Worm (Caenorhabditis elegans) whole organism, late embryonic: Measurements from ENCODE around the gene F27B3.6.

Experiments
- C08G9.2 ChIP-seq: sonication (generic microtip); optimal IDR thresholded peaks from 2 replicates; lab custom pipeline; 2016; ENCODE audit warnings: mild to moderate bottlenecking, missing genetic modification characterization, moderate library complexity, missing compliant biosample characterization
- C38D4.7 ChIP-seq: fragments of 200-800 bp; sonication (Bioruptor generic); optimal IDR thresholded peaks from 2 replicates; lab custom pipeline; 2018; ENCODE audit warnings: mild to moderate bottlenecking, missing genetic modification characterization, moderate library complexity, missing compliant biosample characterization
- F13H6.1 ChIP-seq: sonication (generic microtip); optimal IDR thresholded peaks from 2 replicates; lab custom pipeline; 2016; ENCODE audit warnings: missing genetic modification characterization, missing compliant biosample characterization
- T23F11.4 ChIP-seq: fragments of 200-800 bp; sonication (Bioruptor generic); optimal IDR thresholded peaks from 2 replicates; lab custom pipeline; 2018; ENCODE audit warnings: mild to moderate bottlenecking, missing genetic modification characterization, missing compliant biosample characterization
- ceh-14 ChIP-seq: sonication (generic microtip); optimal IDR thresholded peaks from 2 replicates; lab custom pipeline; 2016; ENCODE audit warnings: missing genotype, missing genetic modification characterization, missing compliant biosample characterization
- ceh-18 ChIP-seq: sonication (generic microtip); optimal IDR thresholded peaks from 2 replicates; lab custom pipeline; 2016; ENCODE audit warnings: missing genetic modification characterization, missing compliant biosample characterization
- ceh-19 ChIP-seq: fragments of 200-800 bp; sonication (Bioruptor generic); optimal IDR thresholded peaks from 2 replicates; lab custom pipeline; 2018; ENCODE audit warnings: mild to moderate bottlenecking, missing genetic modification characterization, missing compliant biosample characterization
- ceh-2 ChIP-seq: sonication (generic microtip); optimal IDR thresholded peaks from 2 replicates; lab custom pipeline; 2016; ENCODE audit warnings: missing genotype, missing genetic modification characterization, missing compliant biosample characterization
- ceh-22 ChIP-seq: sonication (generic microtip); optimal IDR thresholded peaks from 2 replicates; lab custom pipeline; 2017; ENCODE audit warnings: missing biosample characterization, missing genetic modification characterization
- ceh-31 ChIP-seq: sonication (generic microtip); optimal IDR thresholded peaks from 2 replicates; lab custom pipeline; 2016; ENCODE audit warnings: missing genetic modification characterization, missing compliant biosample characterization
- ceh-34 ChIP-seq: sonication (generic microtip); optimal IDR thresholded peaks from 2 replicates; lab custom pipeline; 2016; ENCODE audit warnings: mild to moderate bottlenecking, missing genetic modification characterization, missing compliant biosample characterization
- ceh-48 ChIP-seq: sonication (generic microtip); optimal IDR thresholded peaks from 2 replicates; lab custom pipeline; 2016; ENCODE audit warnings: missing genetic modification characterization, inconsistent platforms, missing compliant biosample characterization
- ceh-9 ChIP-seq: sonication (generic microtip); optimal IDR thresholded peaks from 2 replicates; lab custom pipeline; 2016; ENCODE audit warnings: mild to moderate bottlenecking, missing genetic modification characterization, inconsistent platforms, missing compliant biosample characterization
- che-1 ChIP-seq: sonication (generic microtip); optimal IDR thresholded peaks from 2 replicates; lab custom pipeline; 2016; ENCODE audit warnings: mild to moderate bottlenecking, missing genetic modification characterization, missing compliant biosample characterization
- dmd-4 ChIP-seq: sonication (generic microtip); optimal IDR thresholded peaks from 2 replicates; lab custom pipeline; 2016; ENCODE audit warnings: borderline replicate concordance, missing genetic modification characterization, missing compliant biosample characterization
- elt-2 ChIP-seq: sonication (generic microtip); optimal IDR thresholded peaks from 2 replicates; lab custom pipeline; 2016; ENCODE audit warnings: missing genetic modification reagents, missing genetic modification characterization, missing compliant biosample characterization
- ets-4 ChIP-seq: sonication (generic microtip); optimal IDR thresholded peaks from 2 replicates; lab custom pipeline; 2016; ENCODE audit warnings: missing genetic modification characterization, missing compliant biosample characterization
- fax-1 ChIP-seq: sonication (generic microtip); optimal IDR thresholded peaks from 2 replicates; lab custom pipeline; 2016; ENCODE audit warnings: missing genotype, missing genetic modification characterization, missing compliant biosample characterization
- fkh-10 ChIP-seq: fragments of 150-350 bp; optimal IDR thresholded peaks from 2 replicates; lab custom pipeline; 2014; ENCODE audit warnings: missing biosample characterization, missing genetic modification reagents, missing genetic modification characterization
- fkh-6 ChIP-seq: sonication (generic microtip); optimal IDR thresholded peaks from 2 replicates; lab custom pipeline; 2016; ENCODE audit warnings: missing genetic modification characterization, missing compliant biosample characterization
- gmeb-2 ChIP-seq: sonication (generic microtip); optimal IDR thresholded peaks from 2 replicates; lab custom pipeline; 2016; ENCODE audit warnings: missing genetic modification characterization, inconsistent platforms, missing compliant biosample characterization
- hlh-15 ChIP-seq: sonication (generic microtip); optimal IDR thresholded peaks from 2 replicates; lab custom pipeline; 2016; ENCODE audit warnings: missing genetic modification characterization, missing compliant biosample characterization
- hlh-30 ChIP-seq: sonication (generic microtip); optimal IDR thresholded peaks from 2 replicates; lab custom pipeline; 2017; ENCODE audit warnings: antibody characterized with exemption, missing genetic modification characterization, missing compliant biosample characterization; ENCODE audit not compliant: insufficient read depth
- hlh-6 ChIP-seq: sonication (generic microtip); optimal IDR thresholded peaks from 2 replicates; lab custom pipeline; 2016; ENCODE audit warnings: missing genotype, missing genetic modification characterization, missing compliant biosample characterization
- hlh-8 ChIP-seq: sonication (generic microtip); optimal IDR thresholded peaks from 2 replicates; lab custom pipeline; 2016; ENCODE audit warnings: missing genotype, missing genetic modification characterization, missing compliant biosample characterization
- lin-11 ChIP-seq: fragments of 200-800 bp; sonication (Bioruptor generic); optimal IDR thresholded peaks from 2 replicates; lab custom pipeline; 2018; ENCODE audit warnings: mild to moderate bottlenecking, missing genetic modification characterization, missing compliant biosample characterization
- madf-2 ChIP-seq: sonication (generic microtip); optimal IDR thresholded peaks from 2 replicates; lab custom pipeline; 2017; ENCODE audit warnings: missing genetic modification characterization, missing compliant biosample characterization
- mec-3 ChIP-seq: sonication (generic microtip); optimal IDR thresholded peaks from 2 replicates; lab custom pipeline; 2016; ENCODE audit warnings: borderline replicate concordance, missing genetic modification characterization, missing compliant biosample characterization
- nfya-1 ChIP-seq: sonication (generic microtip); optimal IDR thresholded peaks from 2 replicates; lab custom pipeline; 2017; ENCODE audit warnings: missing genetic modification characterization, mild to moderate bottlenecking, missing compliant biosample characterization, antibody characterized with exemption, moderate library complexity
- npax-4 ChIP-seq: sonication (generic microtip); optimal IDR thresholded peaks from 2 replicates; lab custom pipeline; 2016; ENCODE audit warnings: missing genetic modification characterization, missing compliant biosample characterization
- odd-2 ChIP-seq: sonication (generic microtip); optimal IDR thresholded peaks from 2 replicates; lab custom pipeline; 2017; ENCODE audit warnings: antibody characterized with exemption, mild to moderate bottlenecking, missing genetic modification characterization, missing compliant biosample characterization
- pag-3 ChIP-seq: sonication (generic microtip); optimal IDR thresholded peaks from 2 replicates; lab custom pipeline; 2016; ENCODE audit warnings: missing compliant biosample characterization, missing genetic modification characterization, borderline replicate concordance
- pat-9 ChIP-seq: fragments of 200-800 bp; sonication (Bioruptor generic); optimal IDR thresholded peaks from 2 replicates; lab custom pipeline; 2018; ENCODE audit warnings: mild to moderate bottlenecking, missing genetic modification characterization, moderate library complexity, missing compliant biosample characterization
- pha-2 ChIP-seq: sonication (generic microtip); optimal IDR thresholded peaks from 2 replicates; lab custom pipeline; 2017; ENCODE audit warnings: mild to moderate bottlenecking, missing genetic modification characterization, missing compliant biosample characterization
- pros-1 ChIP-seq: fragments of 150-350 bp; optimal IDR thresholded peaks from 2 replicates; lab custom pipeline; 2014; ENCODE audit warnings: missing biosample characterization, missing genetic modification reagents, missing genetic modification characterization
- rnt-1 ChIP-seq: sonication (generic microtip); optimal IDR thresholded peaks from 2 replicates; lab custom pipeline; 2016; ENCODE audit warnings: missing genetic modification characterization, missing compliant biosample characterization
- sdc-2 ChIP-seq: sonication (generic microtip); optimal IDR thresholded peaks from 2 replicates; lab custom pipeline; 2016; ENCODE audit warnings: missing genotype, missing genetic modification characterization, missing compliant biosample characterization
- sox-2 ChIP-seq: fragments of 200-800 bp; sonication (Bioruptor generic); IDR thresholded peaks from 2 replicates; pipeline ENCODE4 v1.3.6; 2022; ENCODE audit warnings: missing genetic modification reagents, missing genetic modification characterization, missing compliant biosample characterization
- sox-4 ChIP-seq: sonication (generic microtip); optimal IDR thresholded peaks from 2 replicates; lab custom pipeline; 2017; ENCODE audit warnings: mild to moderate bottlenecking, missing genetic modification characterization, inconsistent platforms, missing compliant biosample characterization
- syd-9 ChIP-seq: sonication (generic microtip); optimal IDR thresholded peaks from 2 replicates; lab custom pipeline; 2016; ENCODE audit warnings: mild to moderate bottlenecking, missing genetic modification characterization, moderate library complexity, missing compliant biosample characterization
- tbx-2 ChIP-seq: sonication (generic microtip); optimal IDR thresholded peaks from 2 replicates; lab custom pipeline; 2016; ENCODE audit warnings: missing genetic modification characterization, missing compliant biosample characterization
- unc-42 ChIP-seq: sonication (generic microtip); optimal IDR thresholded peaks from 2 replicates; lab custom pipeline; 2016; ENCODE audit warnings: missing genotype, missing genetic modification characterization, missing compliant biosample characterization
- unc-55 ChIP-seq: sonication (generic microtip); optimal IDR thresholded peaks from 2 replicates; lab custom pipeline; 2017; ENCODE audit warnings: missing biosample characterization, missing genetic modification reagents, missing genetic modification characterization
- unc-86 ChIP-seq: sonication (generic microtip); optimal IDR thresholded peaks from 2 replicates; lab custom pipeline; 2016; ENCODE audit warnings: missing genetic modification characterization, missing compliant biosample characterization
- zip-5 ChIP-seq: sonication (generic microtip); optimal IDR thresholded peaks from 2 replicates; lab custom pipeline; 2016; ENCODE audit warnings: missing genetic modification characterization, missing compliant biosample characterization
- ztf-16 ChIP-seq: sonication (generic microtip); optimal IDR thresholded peaks from 2 replicates; lab custom pipeline; 2017; ENCODE audit warnings: missing genetic modification characterization, missing compliant biosample characterization

Gene F27B3.6

DNA sequence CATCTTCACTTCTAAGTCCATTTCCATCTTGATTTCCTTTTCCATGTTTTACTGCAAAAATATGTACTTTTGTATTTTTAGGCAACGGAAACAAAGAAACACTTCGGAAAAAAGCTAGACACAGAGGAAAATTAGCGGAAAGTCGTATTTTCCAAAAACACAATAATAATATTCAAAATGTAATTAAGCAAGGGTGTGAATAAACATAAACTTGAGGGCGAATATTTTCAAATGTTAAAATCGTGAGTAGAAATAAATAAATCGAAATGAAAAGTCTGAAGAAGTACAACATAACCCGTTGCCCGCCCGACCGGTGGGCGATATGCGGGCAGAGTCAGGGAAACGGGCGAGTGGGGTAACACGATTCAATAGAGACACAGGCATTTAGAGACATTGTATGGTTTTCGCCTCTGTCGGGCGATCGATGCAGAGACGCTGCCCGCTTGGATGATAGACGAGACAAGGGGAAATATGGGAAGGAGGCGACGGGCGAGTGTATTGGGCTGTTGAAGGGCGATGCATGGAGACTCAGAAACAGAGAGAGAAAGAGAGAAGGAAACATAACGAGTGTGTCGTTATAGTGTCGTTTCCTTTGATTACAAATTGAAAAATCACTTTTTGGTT, 41.3 kb downstream of the F27B3.6 start, which contains the start of gene C09E7.4:
TSS of gene C09E7.4 (minus strand) at position 51 of the 624 bp plus-strand sequence.
- TF ChIP-seq npax-4 (tag; lab: Kevin White, UChicago) (no peak), T23F11.4 (GFP tag; lab: Kevin White, UChicago) (peak; percentile 48), pag-3 (tag; lab: Kevin White, UChicago) (peak; percentile 26), elt-2 (tag; lab: Kevin White, UChicago) (peak; percentile 29), ceh-48 (peak; percentile 76), ztf-16 (tag; lab: Kevin White, UChicago) (no peak), sox-4 (peak; percentile 29), ceh-2 (tag; lab: Kevin White, UChicago) (peak; percentile 64), F13H6.1 (peak; percentile 8), hlh-8 (peak; percentile 37), ceh-18 (tag; lab: Kevin White, UChicago) (no peak), ceh-9 (no peak), fkh-6 (no peak), sdc-2 (tag; lab: Kevin White, UChicago) (peak; percentile 59), ceh-31 (peak; percentile 84), dmd-4 (peak; percentile 30), sox-2 (GFP tag; lab: Robert Waterston, UW) (no peak), ceh-22 (tag; lab: Kevin White, UChicago) (no peak), ceh-14 (peak; percentile 69), syd-9 (peak; percentile 55), odd-2 (tag; lab: Kevin White, UChicago) (no peak), C38D4.7 (GFP tag; lab: Kevin White, UChicago) (no peak), tbx-2 (peak; percentile 84), zip-5 (no peak), unc-86 (tag; lab: Kevin White, UChicago) (no peak), mec-3 (tag; lab: Kevin White, UChicago) (peak; percentile 36), fax-1 (no peak), pha-2 (no peak), che-1 (tag; lab: Kevin White, UChicago) (peak; percentile 8), hlh-15 (tag; lab: Kevin White, UChicago) (no peak), pros-1 (tag; lab: Kevin White, UChicago) (peak; percentile 18), pat-9 (no peak), nfya-1 (tag; lab: Kevin White, UChicago) (peak; percentile 71), ceh-34 (tag; lab: Kevin White, UChicago) (peak; percentile 68), lin-11 (no peak), madf-2 (tag; lab: Kevin White, UChicago) (no peak), ceh-19 (GFP tag; lab: Kevin White, UChicago) (no peak), ets-4 (peak; percentile 16), hlh-30 (tag; lab: Kevin White, UChicago) (no peak), unc-55 (GFP tag; lab: Kevin White, UChicago) (peak; percentile 94), gmeb-2 (tag; lab: Kevin White, UChicago) (no peak), hlh-6 (peak; percentile 72), rnt-1 (peak; percentile 46), C08G9.2 (tag; lab: Kevin White, UChicago) (peak; percentile 51), unc-42 (tag; lab: Kevin White, UChicago) (peak; percentile 68), fkh-10 (GFP tag; lab: Kevin White, UChicago) (no peak)
- TF ChIP-seq, all 69 proteins: peak for 25
